Worm (Caenorhabditis elegans): ENCODE measurements around the gene mpz-3.

DNA sequence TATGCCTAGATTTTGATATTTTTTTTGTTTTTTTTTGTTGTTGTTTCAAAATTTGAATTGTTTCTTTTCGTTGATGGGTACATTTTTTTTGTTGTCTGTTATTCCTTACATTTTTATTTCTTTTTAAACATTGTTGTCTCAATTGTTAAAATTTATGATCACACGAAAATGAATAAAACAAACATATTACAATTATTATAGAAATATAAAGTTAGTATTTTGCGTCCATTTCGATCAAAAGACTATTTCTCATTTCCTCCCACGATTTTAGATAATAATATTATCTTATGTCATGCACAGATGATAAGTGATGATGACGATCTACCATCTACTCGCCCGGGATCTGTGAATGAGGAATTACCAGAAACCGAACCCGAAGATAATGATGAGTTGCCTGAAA lies 10.5 kb downstream of the mpz-3 start, which contains the start of gene wrn-1:
- TF ChIP-seq W03F9.2 (tag; optimal IDR thresholded peaks at IDR 0.05): no peak
- TF ChIP-seq dao-5 (tag; optimal IDR thresholded peaks at IDR 0.05): no peak
- no peak for TF ChIP-seq him-1 (tag; optimal IDR thresholded peaks at IDR 0.05)
